Worm (Caenorhabditis elegans) whole organism, L1 larva: ENCODE results near the gene F36F12.2.

ENCODE experiments used
- elt-3 ChIP-seq, 6 experiments: fragments of 150-350 bp in 1 of 6; sonication (generic microtip); optimal IDR thresholded peaks; 2 replicates each; lab custom pipeline; 2017 to 2018; ENCODE audit warnings: missing biosample characterization in 6 of 6, missing genetic modification characterization in 6 of 6, inconsistent platforms in 1 of 6
- isw-1 ChIP-seq: fragments of 200-800 bp; sonication (Bioruptor generic); IDR thresholded peaks from 2 replicates; pipeline ENCODE4 v1.3.6; 2022; ENCODE audit warnings: missing genetic modification characterization, missing compliant biosample characterization
- nhr-11 ChIP-seq: fragments of 150-350 bp; optimal IDR thresholded peaks from 2 replicates; lab custom pipeline; 2014; ENCODE audit warnings: missing biosample characterization, missing genetic modification characterization
- nhr-20 ChIP-seq: sonication (generic microtip); optimal IDR thresholded peaks from 2 replicates; lab custom pipeline; 2016; ENCODE audit warnings: mild to moderate bottlenecking, missing genetic modification characterization, missing compliant biosample characterization
- nhr-28 ChIP-seq: fragments of 150-350 bp; optimal IDR thresholded peaks from 2 replicates; lab custom pipeline; 2014; ENCODE audit warnings: missing biosample characterization, missing genetic modification characterization
- zip-4 ChIP-seq: fragments of 200-800 bp; sonication (Bioruptor generic); optimal IDR thresholded peaks from 2 replicates; lab custom pipeline; 2018; ENCODE audit warnings: mild to moderate bottlenecking, missing genetic modification characterization, moderate library complexity, missing compliant biosample characterization

DNA sequence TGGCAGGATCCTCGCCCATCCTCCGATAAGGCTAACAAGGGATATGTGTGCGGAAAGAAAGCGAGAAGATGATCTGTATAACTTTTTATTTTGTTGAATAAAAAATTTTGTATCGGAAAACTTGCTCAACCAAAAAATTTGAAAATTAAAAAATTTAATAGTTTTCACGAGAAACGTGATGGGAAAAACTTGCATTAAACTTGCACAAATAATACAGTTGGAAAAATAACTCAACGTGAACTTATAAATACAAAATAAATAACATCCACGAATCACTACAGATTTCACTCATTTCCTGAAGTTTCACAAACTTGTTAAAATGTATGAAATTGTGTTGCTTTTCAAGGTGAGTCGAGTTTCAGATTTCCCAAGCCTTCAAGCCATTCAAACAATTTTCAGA, 3.9 kb upstream of the F36F12.2 start, which contains the start of gene F36F12.7:
- TF ChIP-seq nhr-11 (no peak), nhr-28 (no peak), isw-1 (no peak), zip-4 (GFP tag; lab: Kevin White, UChicago) (no peak), nhr-20 (tag; lab: Kevin White, UChicago) (no peak), elt-3 (tag; optimal IDR thresholded peaks at IDR 0.05; lab: Kevin White, UChicago) (no peak)
